Worm (Caenorhabditis elegans) whole organism, young adult: Measurements from ENCODE around the gene C15H11.11.

ENCODE experiments used
- C06A6.2 ChIP-seq: fragments of 200-800 bp; sonication (Bioruptor generic); conservative IDR thresholded peaks from 2 replicates; pipeline ENCODE4 v1.3.6; 2022; ENCODE audit warnings: missing genetic modification characterization, missing compliant biosample characterization
- F23B12.7 ChIP-seq: sonication (generic microtip); optimal IDR thresholded peaks from 2 replicates; lab custom pipeline; 2017; ENCODE audit warnings: missing genetic modification characterization, mild to moderate bottlenecking, missing compliant biosample characterization, antibody characterized with exemption, moderate library complexity; ENCODE audit not compliant: insufficient read depth
- F49E8.2 ChIP-seq: sonication (generic microtip); optimal IDR thresholded peaks from 3 replicates; lab custom pipeline; 2017; ENCODE audit warnings: missing genetic modification characterization, mild to moderate bottlenecking, missing compliant biosample characterization, antibody characterized with exemption, moderate library complexity; ENCODE audit not compliant: insufficient read depth
- F52B5.7 ChIP-seq: sonication (generic microtip); optimal IDR thresholded peaks from 2 replicates; lab custom pipeline; 2016; ENCODE audit warnings: mild to moderate bottlenecking, missing genetic modification characterization, missing compliant biosample characterization
- F55B11.4 ChIP-seq: sonication (generic microtip); optimal IDR thresholded peaks from 2 replicates; lab custom pipeline; 2016; ENCODE audit warnings: missing compliant biosample characterization, missing genetic modification characterization, borderline replicate concordance; ENCODE audit not compliant: insufficient read depth
- K11D2.4 ChIP-seq: fragments of 200-800 bp; sonication (Bioruptor generic); IDR thresholded peaks from 2 replicates; pipeline ENCODE4 v1.3.6; 2022; ENCODE audit warnings: missing genetic modification reagents, missing genetic modification characterization, missing compliant biosample characterization
- K12H6.12 ChIP-seq: fragments of 200-800 bp; sonication (Bioruptor generic); optimal IDR thresholded peaks from 2 replicates; lab custom pipeline; 2018; ENCODE audit warnings: mild to moderate bottlenecking, missing genetic modification characterization, missing compliant biosample characterization
- Y79H2A.3 ChIP-seq: fragments of 200-800 bp; sonication (Bioruptor generic); conservative IDR thresholded peaks from 2 replicates; pipeline ENCODE4 v1.3.6; 2022; ENCODE audit warnings: missing genetic modification reagents, missing genetic modification characterization, missing compliant biosample characterization
- cebp-1 ChIP-seq, 2 experiments: fragments of 200-800 bp in 1 of 2; sonication (Bioruptor generic) in 1 of 2; sonication (generic microtip) in 1 of 2; IDR thresholded peaks in 1 of 2; optimal IDR thresholded peaks in 1 of 2; 2 replicates each; pipeline versions ENCODE4 v1.3.6 to Lab custom; 2017 to 2022; ENCODE audit warnings: missing compliant biosample characterization in 2 of 2, missing genetic modification characterization in 2 of 2, mild to moderate bottlenecking in 1 of 2, missing genetic modification reagents in 1 of 2, moderate library complexity in 1 of 2
- chd-7 ChIP-seq: sonication (generic microtip); optimal IDR thresholded peaks from 2 replicates; lab custom pipeline; 2016; ENCODE audit warnings: mild to moderate bottlenecking, missing genetic modification characterization, moderate library complexity, missing compliant biosample characterization
- die-1 ChIP-seq: sonication (generic microtip); optimal IDR thresholded peaks from 2 replicates; lab custom pipeline; 2016; ENCODE audit warnings: missing genotype, mild to moderate bottlenecking, missing genetic modification characterization, missing compliant biosample characterization
- dox-1 ChIP-seq: fragments of 200-800 bp; sonication (Bioruptor generic); IDR thresholded peaks from 2 replicates; pipeline ENCODE4 v1.3.6; 2022; ENCODE audit warnings: missing genetic modification reagents, missing genetic modification characterization, missing compliant biosample characterization
- egrh-3 ChIP-seq: fragments of 200-800 bp; sonication (Bioruptor generic); IDR thresholded peaks from 2 replicates; pipeline ENCODE4 v1.3.6; 2022; ENCODE audit warnings: missing genetic modification reagents, missing genetic modification characterization, missing compliant biosample characterization
- ekl-4 ChIP-seq: fragments of 200-800 bp; sonication (Bioruptor generic); IDR thresholded peaks from 2 replicates; pipeline ENCODE4 v1.3.6; 2022; ENCODE audit warnings: missing genetic modification reagents, missing genetic modification characterization, missing compliant biosample characterization
- gei-17 ChIP-seq: fragments of 200-800 bp; sonication (Bioruptor generic); optimal IDR thresholded peaks from 2 replicates; lab custom pipeline; 2018; ENCODE audit warnings: mild to moderate bottlenecking, missing genetic modification characterization, missing compliant biosample characterization
- hmg-20 ChIP-seq: fragments of 200-800 bp; sonication (Bioruptor generic); IDR thresholded peaks from 2 replicates; pipeline ENCODE4 v1.3.6; 2022; ENCODE audit warnings: missing genetic modification reagents, missing genetic modification characterization, missing compliant biosample characterization
- lag-1 ChIP-seq: fragments of 200-800 bp; sonication (Bioruptor generic); IDR thresholded peaks from 2 replicates; pipeline ENCODE4 v1.3.6; 2022; ENCODE audit warnings: missing genetic modification reagents, missing genetic modification characterization, missing compliant biosample characterization
- lin-26 ChIP-seq: fragments of 200-800 bp; sonication (Bioruptor generic); IDR thresholded peaks from 2 replicates; pipeline ENCODE4 v1.3.6; 2022; ENCODE audit warnings: missing genetic modification reagents, missing genetic modification characterization, missing compliant biosample characterization
- lin-35 ChIP-seq, 3 experiments: fragments of 150-350 bp in 2 of 3; sonication (generic microtip) in 1 of 3; optimal IDR thresholded peaks; 2 replicates each; lab custom pipeline; 2014 to 2018; ENCODE audit warnings: missing biosample characterization in 3 of 3, missing genetic modification characterization in 3 of 3, missing genetic modification reagents in 3 of 3
- lin-40 ChIP-seq: sonication (generic microtip); optimal IDR thresholded peaks from 2 replicates; lab custom pipeline; 2016; ENCODE audit warnings: missing genetic modification characterization, mild to moderate bottlenecking, missing compliant biosample characterization, missing genotype, missing genetic modification reagents
- lir-1 ChIP-seq: fragments of 200-800 bp; sonication (Bioruptor generic); conservative IDR thresholded peaks from 2 replicates; pipeline ENCODE4 v1.3.6; 2022; ENCODE audit warnings: missing genetic modification reagents, missing genetic modification characterization, missing compliant biosample characterization
- madf-8 ChIP-seq: fragments of 200-800 bp; sonication (Bioruptor generic); conservative IDR thresholded peaks from 2 replicates; pipeline ENCODE4 v1.3.6; 2022; ENCODE audit warnings: missing genetic modification reagents, missing genetic modification characterization, missing compliant biosample characterization
- mcd-1 ChIP-seq: fragments of 200-800 bp; sonication (Bioruptor generic); IDR thresholded peaks from 2 replicates; pipeline ENCODE4 v1.3.6; 2022; ENCODE audit warnings: missing genetic modification reagents, missing genetic modification characterization, missing compliant biosample characterization
- nfya-1 ChIP-seq: sonication (generic microtip); optimal IDR thresholded peaks from 2 replicates; lab custom pipeline; 2017; ENCODE audit warnings: antibody characterized with exemption, missing compliant biosample characterization, missing genetic modification characterization, borderline replicate concordance; ENCODE audit not compliant: insufficient read depth
- nfyb-1 ChIP-seq: fragments of 200-800 bp; sonication (Bioruptor generic); IDR thresholded peaks from 2 replicates; pipeline ENCODE4 v1.3.6; 2022; ENCODE audit warnings: missing genetic modification reagents, missing genetic modification characterization, missing compliant biosample characterization
- nhr-120 ChIP-seq: fragments of 200-800 bp; sonication (Bioruptor generic); IDR thresholded peaks from 2 replicates; pipeline ENCODE4 v1.3.6; 2022; ENCODE audit warnings: missing genetic modification characterization, missing compliant biosample characterization
- nhr-80 ChIP-seq: sonication (generic microtip); optimal IDR thresholded peaks from 2 replicates; lab custom pipeline; 2016; ENCODE audit warnings: missing genetic modification characterization, missing compliant biosample characterization
- nhr-90 ChIP-seq: sonication (generic microtip); optimal IDR thresholded peaks from 2 replicates; lab custom pipeline; 2016; ENCODE audit warnings: missing genotype, mild to moderate bottlenecking, missing genetic modification characterization, missing compliant biosample characterization
- pbrm-1 ChIP-seq: fragments of 200-800 bp; sonication (Bioruptor generic); IDR thresholded peaks from 2 replicates; pipeline ENCODE4 v1.3.6; 2022; ENCODE audit warnings: missing genetic modification reagents, missing genetic modification characterization, missing compliant biosample characterization
- sea-2 ChIP-seq: fragments of 200-800 bp; sonication (Bioruptor generic); IDR thresholded peaks from 2 replicates; pipeline ENCODE4 v1.3.6; 2022; ENCODE audit warnings: missing genetic modification characterization, missing compliant biosample characterization
- snpc-4 ChIP-seq, 5 experiments: fragments of 150-350 bp in 1 of 5; sonication (generic microtip) in 4 of 5; optimal IDR thresholded peaks; 2 replicates each; lab custom pipeline; 2014 to 2018; ENCODE audit warnings: missing genetic modification characterization in 5 of 5, missing biosample characterization in 3 of 5, antibody characterized with exemption in 2 of 5, mild to moderate bottlenecking in 2 of 5, missing compliant biosample characterization in 2 of 5, missing genotype in 2 of 5, moderate library complexity in 2 of 5, missing genetic modification reagents in 1 of 5
- tbp1 ChIP-seq: fragments of 200-800 bp; sonication (Bioruptor generic); optimal IDR thresholded peaks from 2 replicates; lab custom pipeline; 2018; ENCODE audit warnings: mild to moderate bottlenecking, missing genetic modification characterization, missing compliant biosample characterization
- zfh-2 ChIP-seq: fragments of 200-800 bp; sonication (Bioruptor generic); conservative IDR thresholded peaks from 2 replicates; pipeline ENCODE4 v1.3.6; 2022; ENCODE audit warnings: missing genetic modification reagents, missing genetic modification characterization, missing compliant biosample characterization
- ztf-18 ChIP-seq: sonication (generic microtip); optimal IDR thresholded peaks from 2 replicates; lab custom pipeline; 2016; ENCODE audit warnings: missing genotype, mild to moderate bottlenecking, missing genetic modification characterization, missing compliant biosample characterization
- ztf-22 ChIP-seq: fragments of 200-800 bp; sonication (Bioruptor generic); optimal IDR thresholded peaks from 2 replicates; lab custom pipeline; 2018; ENCODE audit warnings: mild to moderate bottlenecking, missing genetic modification characterization, moderate library complexity, missing compliant biosample characterization
- ztf-25 ChIP-seq: fragments of 200-800 bp; sonication (Bioruptor generic); IDR thresholded peaks from 2 replicates; pipeline ENCODE4 v1.3.6; 2022; ENCODE audit warnings: missing genetic modification reagents, missing genetic modification characterization, missing compliant biosample characterization

C15H11.11 gene

ce11 chrV:14366487-14366962 is 48.8 kb upstream of the C15H11.11 start:
- TF ChIP-seq lin-35 (GFP tag; optimal IDR thresholded peaks at IDR 0.05; lab: Kevin White, UChicago), result peak in 1 of 3 experiments; percentile 25
- no peak for TF ChIP-seq madf-8 (GFP tag; lab: Robert Waterston, UW)
- TF ChIP-seq Y79H2A.3 (GFP tag; lab: Robert Waterston, UW), result no peak
- 0 out of 2 replicates have a peak, but pooled peaks have one; percentile 34 for TF ChIP-seq hmg-20 (GFP tag; lab: Robert Waterston, UW)
- peak; percentile 48 for TF ChIP-seq K12H6.12 (tag; lab: Kevin White, UChicago)
- TF ChIP-seq ekl-4 (GFP tag; lab: Robert Waterston, UW), result no peak; the same call in 1 of the 2 replicates
- TF ChIP-seq F55B11.4 (tag; lab: Kevin White, UChicago), result no peak
- no peak for TF ChIP-seq ztf-22
- peak; percentile 40 for TF ChIP-seq gei-17
- TF ChIP-seq nfyb-1, result peak; percentile 39; the same call in 1 of the 2 replicates
- peak; percentile 99 for TF ChIP-seq zfh-2 (GFP tag; lab: Robert Waterston, UW)
- peak; percentile 34 for TF ChIP-seq tbp1 (GFP tag; lab: Kevin White, UChicago)
- peak; percentile 5 for TF ChIP-seq nhr-90 (tag; lab: Kevin White, UChicago)
- TF ChIP-seq snpc-4 (GFP tag; optimal IDR thresholded peaks at IDR 0.05; lab: Kevin White, UChicago), result no peak
- TF ChIP-seq snpc-4 (tag; optimal IDR thresholded peaks at IDR 0.05; lab: Kevin White, UChicago), result peak in 2 of 4 experiments; percentile 55 to 58
- TF ChIP-seq die-1 (tag; lab: Kevin White, UChicago), result peak; percentile 16
- TF ChIP-seq F49E8.2 (tag; lab: Kevin White, UChicago), result no peak
- TF ChIP-seq nhr-80 (tag; lab: Kevin White, UChicago), result peak; percentile 28
- TF ChIP-seq nfya-1 (tag; lab: Kevin White, UChicago), result no peak
- TF ChIP-seq lag-1 (GFP tag; lab: Robert Waterston, UW), result no peak
- no peak for TF ChIP-seq F23B12.7 (tag; lab: Kevin White, UChicago)
- peak; percentile 68 for TF ChIP-seq K11D2.4 (GFP tag; lab: Robert Waterston, UW)
- 0 out of 2 replicates have a peak, but pooled peaks have one; percentile 40 for TF ChIP-seq pbrm-1 (GFP tag; lab: Robert Waterston, UW)
- TF ChIP-seq chd-7, result peak; percentile 41
- peak; percentile 86 for TF ChIP-seq egrh-3
- peak; percentile 51; the same call in 1 of the 2 replicates for TF ChIP-seq lin-26 (GFP tag; lab: Robert Waterston, UW)
- no peak for TF ChIP-seq lir-1 (GFP tag; lab: Robert Waterston, UW)
- no peak; the same call in 1 of the 2 replicates for TF ChIP-seq C06A6.2 (GFP tag; lab: Robert Waterston, UW)
- TF ChIP-seq lin-40 (tag; lab: Kevin White, UChicago), result peak; percentile 66
- peak; percentile 36 for TF ChIP-seq ztf-18 (tag; lab: Kevin White, UChicago)
- no peak for TF ChIP-seq ztf-25
- peak; percentile 31 for TF ChIP-seq F52B5.7 (tag; lab: Kevin White, UChicago)
- peak; percentile 60 for TF ChIP-seq mcd-1 (GFP tag; lab: Robert Waterston, UW)
- TF ChIP-seq sea-2 (GFP tag; lab: Robert Waterston, UW), result no peak
- 0 out of 2 replicates have a peak, but pooled peaks have one; percentile 39 for TF ChIP-seq dox-1 (GFP tag; lab: Robert Waterston, UW)
- no peak for TF ChIP-seq nhr-120 (GFP tag; lab: Robert Waterston, UW)
- no peak for TF ChIP-seq cebp-1 (GFP tag; IDR thresholded peaks at IDR 0.05; lab: Robert Waterston, UW)
- TF ChIP-seq cebp-1 (tag; optimal IDR thresholded peaks at IDR 0.05; lab: Kevin White, UChicago), result peak; percentile 57
